Fruit fly (Drosophila melanogaster) whole organism, embryonic: ENCODE measurements around the gene CG8281.

Experiments used
- Asciz ChIP-seq: fragments of 200-800 bp; sonication (Bioruptor generic); optimal IDR thresholded peaks from 2 replicates; lab custom pipeline; 2017; ENCODE audit warnings: missing biosample characterization, mild to moderate bottlenecking, missing genetic modification characterization, missing genetic modification reagents
- B-H1 ChIP-seq: fragments of 200-800 bp; sonication (Bioruptor generic); IDR thresholded peaks from 3 replicates; pipeline ENCODE4 v1.3.6; 2022; ENCODE audit warnings: missing biosample characterization, missing genetic modification characterization
- CG10366 ChIP-seq: fragments of 200-800 bp; sonication (Bioruptor generic); IDR thresholded peaks from 2 replicates; pipeline ENCODE4 v1.3.6; 2022; ENCODE audit warnings: missing biosample characterization, missing genetic modification characterization
- CG11398 ChIP-seq: fragments of 200-800 bp; sonication (Bioruptor generic); optimal IDR thresholded peaks from 2 replicates; lab custom pipeline; 2016; ENCODE audit warnings: missing biosample characterization, missing genetic modification characterization
- CG11695 ChIP-seq: fragments of 200-800 bp; sonication (Bioruptor generic); IDR thresholded peaks from 3 replicates; pipeline ENCODE4 v1.3.6; 2022; ENCODE audit warnings: missing biosample characterization, missing genetic modification characterization
- CG12071 ChIP-seq: fragments of 200-800 bp; sonication (Bioruptor generic); optimal IDR thresholded peaks from 3 replicates; lab custom pipeline; 2018; ENCODE audit warnings: missing biosample characterization, mild to moderate bottlenecking, missing genetic modification characterization
- CG1233 ChIP-seq: fragments of 200-800 bp; sonication (Bioruptor generic); optimal IDR thresholded peaks from 4 replicates; lab custom pipeline; 2018; ENCODE audit warnings: missing biosample characterization, mild to moderate bottlenecking, missing genetic modification characterization
- CG13123 ChIP-seq: fragments of 200-800 bp; sonication (Bioruptor generic); optimal IDR thresholded peaks from 2 replicates; lab custom pipeline; 2016; ENCODE audit warnings: missing biosample characterization, missing genetic modification characterization
- CG15011 ChIP-seq: fragments of 200-800 bp; sonication (Bioruptor generic); optimal IDR thresholded peaks from 3 replicates; lab custom pipeline; 2018; ENCODE audit warnings: missing biosample characterization, mild to moderate bottlenecking, missing genetic modification characterization
- CG17361 ChIP-seq: fragments of 200-800 bp; sonication (Bioruptor generic); IDR thresholded peaks from 3 replicates; pipeline ENCODE4 v1.3.6; 2022; ENCODE audit warnings: missing biosample characterization, missing genetic modification characterization
- CG17385 ChIP-seq: fragments of 200-800 bp; sonication (Bioruptor generic); optimal IDR thresholded peaks from 3 replicates; lab custom pipeline; 2018; ENCODE audit warnings: missing biosample characterization, mild to moderate bottlenecking, missing genetic modification characterization
- CG18011 ChIP-seq: fragments of 200-800 bp; sonication (Bioruptor generic); optimal IDR thresholded peaks from 2 replicates; lab custom pipeline; 2017; ENCODE audit warnings: missing biosample characterization, missing genetic modification characterization, mild to moderate bottlenecking, moderate library complexity, missing genotype
- CG18599 ChIP-seq: fragments of 200-800 bp; sonication (Bioruptor generic); optimal IDR thresholded peaks from 3 replicates; lab custom pipeline; 2017; ENCODE audit warnings: missing biosample characterization, missing genetic modification characterization, mild to moderate bottlenecking, moderate library complexity, missing genetic modification reagents
- CG2116 ChIP-seq: fragments of 200-800 bp; sonication (Bioruptor generic); optimal IDR thresholded peaks from 3 replicates; lab custom pipeline; 2018; ENCODE audit warnings: missing biosample characterization, mild to moderate bottlenecking, missing genetic modification characterization
- CG3163 ChIP-seq: fragments of 200-800 bp; sonication (Bioruptor generic); optimal IDR thresholded peaks from 3 replicates; lab custom pipeline; 2016; ENCODE audit warnings: missing biosample characterization, missing genetic modification characterization
- CG32772 ChIP-seq: fragments of 200-800 bp; sonication (Bioruptor generic); IDR thresholded peaks from 2 replicates; pipeline ENCODE4 v1.3.6; 2022; ENCODE audit warnings: missing biosample characterization, missing genetic modification characterization
- CG34376 ChIP-seq: fragments of 200-800 bp; sonication (Bioruptor generic); optimal IDR thresholded peaks from 2 replicates; lab custom pipeline; 2018; ENCODE audit warnings: missing biosample characterization, mild to moderate bottlenecking, missing genetic modification characterization
- CG4820 ChIP-seq: fragments of 200-800 bp; sonication (Bioruptor generic); optimal IDR thresholded peaks from 3 replicates; lab custom pipeline; 2016; ENCODE audit warnings: missing biosample characterization, missing genetic modification characterization
- CG5180 ChIP-seq: fragments of 200-800 bp; sonication (Bioruptor generic); optimal IDR thresholded peaks from 3 replicates; lab custom pipeline; 2017; ENCODE audit warnings: missing biosample characterization, missing genetic modification characterization, mild to moderate bottlenecking, moderate library complexity, missing genetic modification reagents
- CG6791 ChIP-seq: fragments of 200-800 bp; sonication (Bioruptor generic); IDR thresholded peaks from 3 replicates; pipeline ENCODE4 v1.3.6; 2022; ENCODE audit warnings: missing biosample characterization, missing genetic modification characterization; ENCODE audit not compliant: partially characterized antibody
- CG8281 ChIP-seq: fragments of 200-800 bp; sonication (Bioruptor generic); optimal IDR thresholded peaks from 2 replicates; lab custom pipeline; 2018; ENCODE audit warnings: missing biosample characterization, mild to moderate bottlenecking, missing genetic modification characterization, moderate library complexity
- CG8765 ChIP-seq: fragments of 200-800 bp; sonication (Bioruptor generic); IDR thresholded peaks from 2 replicates; pipeline ENCODE4 v1.3.6; 2022; ENCODE audit warnings: missing biosample characterization, missing genetic modification characterization
- CG9797 ChIP-seq: fragments of 200-800 bp; sonication (Bioruptor generic); optimal IDR thresholded peaks from 3 replicates; lab custom pipeline; 2018; ENCODE audit warnings: missing biosample characterization, mild to moderate bottlenecking, missing genetic modification characterization
- CoRest ChIP-seq: fragments of 200-800 bp; sonication (Bioruptor generic); optimal IDR thresholded peaks from 3 replicates; lab custom pipeline; 2018; ENCODE audit warnings: missing biosample characterization, mild to moderate bottlenecking, missing genetic modification characterization, moderate library complexity
- Dll ChIP-seq: fragments of 200-800 bp; sonication (Bioruptor generic); IDR thresholded peaks from 4 replicates; pipeline ENCODE4 v1.3.6; 2022; ENCODE audit warnings: missing biosample characterization, missing genetic modification characterization; ENCODE audit not compliant: partially characterized antibody
- Doc2 ChIP-seq: fragments of 200-800 bp; sonication (Bioruptor generic); IDR thresholded peaks from 2 replicates; pipeline ENCODE4 v1.3.6; 2022; ENCODE audit warnings: missing biosample characterization, missing genetic modification characterization
- Eip74EF ChIP-seq, 2 experiments: fragments of 200-800 bp in 1 of 2; fragments of >200 bp in 1 of 2; sonication (Bioruptor generic) in 1 of 2; optimal IDR thresholded peaks; 2 replicates each; lab custom pipeline; 2017 to 2019; ENCODE audit warnings: missing biosample characterization in 2 of 2, missing genetic modification characterization in 2 of 2, mild to moderate bottlenecking in 1 of 2, moderate library complexity in 1 of 2
- Ets65A ChIP-seq: fragments of 200-800 bp; sonication (Bioruptor generic); peaks from one replicate; lab custom pipeline; 2016; ENCODE audit warnings: missing biosample characterization, missing genetic modification characterization
- Ets97D ChIP-seq: fragments of 200-800 bp; sonication (Bioruptor generic); optimal IDR thresholded peaks from 3 replicates; lab custom pipeline; 2016; ENCODE audit warnings: missing biosample characterization, missing genetic modification characterization
- H15 ChIP-seq: fragments of 200-800 bp; sonication (Bioruptor generic); IDR thresholded peaks from 3 replicates; pipeline ENCODE4 v1.3.6; 2022; ENCODE audit warnings: missing biosample characterization, missing genetic modification characterization
- HLH54F ChIP-seq: fragments of 200-800 bp; sonication (Bioruptor generic); optimal IDR thresholded peaks from 3 replicates; lab custom pipeline; 2016; ENCODE audit warnings: missing biosample characterization, missing genetic modification characterization
- HLHmδ ChIP-seq: fragments of 200-800 bp; sonication (Bioruptor generic); optimal IDR thresholded peaks from 2 replicates; lab custom pipeline; 2018; ENCODE audit warnings: missing biosample characterization, mild to moderate bottlenecking, missing genetic modification characterization, moderate library complexity
- Hmx ChIP-seq: fragments of 200-800 bp; sonication (Bioruptor generic); optimal IDR thresholded peaks from 2 replicates; lab custom pipeline; 2016; ENCODE audit warnings: missing biosample characterization, missing genetic modification characterization
- Meics ChIP-seq: fragments of 200-800 bp; sonication (Bioruptor generic); optimal IDR thresholded peaks from 2 replicates; lab custom pipeline; 2017; ENCODE audit warnings: missing biosample characterization, mild to moderate bottlenecking, missing genetic modification characterization
- NFAT ChIP-seq: fragments of 200-800 bp; sonication (Bioruptor generic); IDR thresholded peaks from 2 replicates; pipeline ENCODE4 v1.3.6; 2022; ENCODE audit warnings: missing biosample characterization, missing genetic modification characterization
- Sry-β ChIP-seq: fragments of 200-800 bp; sonication (Bioruptor generic); optimal IDR thresholded peaks from 2 replicates; lab custom pipeline; 2018; ENCODE audit warnings: missing biosample characterization, mild to moderate bottlenecking, missing genetic modification characterization, moderate library complexity
- al ChIP-seq: fragments of 200-800 bp; sonication (Bioruptor generic); IDR thresholded peaks from 2 replicates; pipeline ENCODE4 v1.3.6; 2022; ENCODE audit warnings: missing biosample characterization, missing genetic modification characterization
- bcd ChIP-seq: fragments of 200-800 bp; sonication (Bioruptor generic); optimal IDR thresholded peaks from 2 replicates; lab custom pipeline; 2017; ENCODE audit warnings: missing biosample characterization, mild to moderate bottlenecking, missing genetic modification characterization
- bowl ChIP-seq: fragments of 200-800 bp; sonication (Bioruptor generic); IDR thresholded peaks from 2 replicates; pipeline ENCODE4 v1.3.6; 2022; ENCODE audit warnings: missing biosample characterization, missing genetic modification characterization
- dimm ChIP-seq: fragments of 200-800 bp; sonication (Bioruptor generic); IDR thresholded peaks from 2 replicates; pipeline ENCODE4 v1.3.6; 2022; ENCODE audit warnings: missing biosample characterization, missing genetic modification characterization
- disco-r ChIP-seq: fragments of 200-800 bp; sonication (Bioruptor generic); optimal IDR thresholded peaks from 2 replicates; lab custom pipeline; 2016; ENCODE audit warnings: missing biosample characterization, missing genetic modification characterization
- gro ChIP-seq: fragments of 200-800 bp; sonication (Bioruptor generic); optimal IDR thresholded peaks from 2 replicates; lab custom pipeline; 2016; ENCODE audit warnings: missing biosample characterization, missing genetic modification characterization
- ham ChIP-seq: fragments of 200-800 bp; sonication (Bioruptor generic); IDR thresholded peaks from 2 replicates; pipeline ENCODE4 v1.3.6; 2022; ENCODE audit warnings: missing biosample characterization, missing genetic modification characterization
- kay ChIP-seq: fragments of 200-800 bp; sonication (Bioruptor generic); optimal IDR thresholded peaks from 2 replicates; lab custom pipeline; 2016; ENCODE audit warnings: missing biosample characterization, missing genetic modification characterization
- lilli ChIP-seq: fragments of 200-800 bp; sonication (Bioruptor generic); optimal IDR thresholded peaks from 3 replicates; lab custom pipeline; 2016; ENCODE audit warnings: missing biosample characterization, missing genetic modification characterization
- luna ChIP-seq: fragments of 200-800 bp; sonication (Bioruptor generic); optimal IDR thresholded peaks from 2 replicates; lab custom pipeline; 2016; ENCODE audit warnings: missing biosample characterization, missing genetic modification characterization
- nerfin-1 ChIP-seq: fragments of 200-800 bp; sonication (Bioruptor generic); optimal IDR thresholded peaks from 3 replicates; lab custom pipeline; 2019; ENCODE audit warnings: missing biosample characterization, mild to moderate bottlenecking, missing genetic modification characterization, moderate library complexity
- pan ChIP-seq, 4 experiments: fragments of >200 bp in 3 of 4; fragments of 200-800 bp in 1 of 4; sonication (Bioruptor generic) in 1 of 4; optimal IDR thresholded peaks in 3 of 4; IDR thresholded peaks in 1 of 4; 2 replicates each; pipeline versions ENCODE4 v1.3.6 to Lab custom; 2017 to 2022; ENCODE audit warnings: missing biosample characterization in 2 of 4, missing genetic modification characterization in 2 of 4, mixed read lengths in 1 of 4
- pb ChIP-seq: fragments of 200-800 bp; sonication (Bioruptor generic); optimal IDR thresholded peaks from 3 replicates; lab custom pipeline; 2016; ENCODE audit warnings: missing biosample characterization, missing genetic modification characterization
- seq ChIP-seq: fragments of 200-800 bp; sonication (Bioruptor generic); IDR thresholded peaks from 2 replicates; pipeline ENCODE4 v1.3.6; 2022; ENCODE audit warnings: missing biosample characterization, missing genetic modification characterization
- zfh1 ChIP-seq: fragments of 200-800 bp; sonication (Bioruptor generic); IDR thresholded peaks from 3 replicates; pipeline ENCODE4 v1.3.6; 2022; ENCODE audit warnings: missing biosample characterization, missing genetic modification characterization

CG8281 gene

DNA sequence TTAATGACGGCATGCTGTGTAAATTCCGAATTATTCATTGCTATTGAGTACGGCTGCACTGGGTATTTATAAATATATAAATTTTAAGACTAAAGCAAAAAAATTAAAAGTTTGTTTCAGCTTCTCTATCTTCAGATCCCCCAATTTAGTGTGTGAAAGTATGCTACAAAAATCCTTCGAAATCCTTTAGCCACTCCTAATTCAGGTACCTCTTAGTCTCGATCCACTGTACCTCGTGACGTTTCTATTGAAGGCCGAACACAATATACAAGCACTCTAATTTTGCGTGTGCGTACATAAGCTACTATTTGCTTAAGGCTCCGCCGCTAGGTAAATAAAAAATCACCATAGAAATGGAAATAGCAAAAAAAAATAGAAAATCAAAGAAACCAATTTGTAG lies 45.7 kb upstream of the CG8281 start (continued):
- peak; percentile 53 for TF ChIP-seq CG15011 (GFP tag; lab: Kevin White, UChicago)
- TF ChIP-seq bcd = no peak
- no peak for TF ChIP-seq CG18011 (GFP tag; lab: Kevin White, UChicago)
- TF ChIP-seq CG5180 (GFP tag; lab: Kevin White, UChicago) = no peak
- TF ChIP-seq seq (GFP tag; lab: Robert Waterston, UW) = no peak; the same call in 1 of the 2 replicates
- peak; percentile 43; the same call in 1 of the 3 replicates for TF ChIP-seq CG11695 (GFP tag; lab: Robert Waterston, UW)
- TF ChIP-seq CG17361 (GFP tag; lab: Robert Waterston, UW) = no peak
- TF ChIP-seq Dll (GFP tag; lab: Robert Waterston, UW) = no peak
- no peak for TF ChIP-seq CG4820 (GFP tag; lab: Kevin White, UChicago)
- peak; percentile 72 for TF ChIP-seq Meics
- TF ChIP-seq nerfin-1 = no peak
- TF ChIP-seq CG6791 (GFP tag; lab: Robert Waterston, UW) = no peak
- TF ChIP-seq CoRest (tag; lab: Kevin White, UChicago) = peak; percentile 12
- TF ChIP-seq ham (GFP tag; lab: Robert Waterston, UW) = no peak
- no peak for TF ChIP-seq Hmx (GFP tag; lab: Kevin White, UChicago)
- TF ChIP-seq CG10366 (GFP tag; lab: Robert Waterston, UW) = peak; percentile 34; the same call in 1 of the 2 replicates
- TF ChIP-seq HLHmδ (GFP tag; lab: Kevin White, UChicago) = no peak
- TF ChIP-seq CG8765 (GFP tag; lab: Robert Waterston, UW) = no peak
- no peak for TF ChIP-seq Doc2
- no peak for TF ChIP-seq B-H1
- no peak for TF ChIP-seq CG13123 (GFP tag; lab: Kevin White, UChicago)
- TF ChIP-seq CG1233 = no peak
- no peak for TF ChIP-seq H15 (GFP tag; lab: Robert Waterston, UW)
- TF ChIP-seq CG17385 = peak; percentile 7
- no peak for TF ChIP-seq CG12071
- 0 out of 2 replicates have a peak, but pooled peaks have one; percentile 27 for TF ChIP-seq al (GFP tag; lab: Robert Waterston, UW)
- no peak for TF ChIP-seq kay
- no peak for TF ChIP-seq gro (GFP tag; lab: Kevin White, UChicago)
- no peak for TF ChIP-seq CG3163 (GFP tag; lab: Kevin White, UChicago)
- TF ChIP-seq Ets65A (GFP tag; lab: Kevin White, UChicago) = no peak
- no peak for TF ChIP-seq CG11398 (GFP tag; lab: Kevin White, UChicago)
- TF ChIP-seq CG34376 = no peak
- TF ChIP-seq Eip74EF (GFP tag; optimal IDR thresholded peaks at IDR 0.05; lab: Kevin White, UChicago) = no peak
- TF ChIP-seq Sry-β (GFP tag; lab: Kevin White, UChicago) = no peak
- TF ChIP-seq CG8281 (tag; lab: Kevin White, UChicago) = no peak
- TF ChIP-seq lilli = peak; percentile 26
- TF ChIP-seq CG32772 (GFP tag; lab: Robert Waterston, UW) = 0 out of 2 replicates have a peak, but pooled peaks have one; percentile 18
- TF ChIP-seq CG18599 (GFP tag; lab: Kevin White, UChicago) = peak; percentile 65
- no peak for TF ChIP-seq Ets97D (GFP tag; lab: Kevin White, UChicago)
- no peak for TF ChIP-seq disco-r (GFP tag; lab: Kevin White, UChicago)
- TF ChIP-seq CG2116 (GFP tag; lab: Kevin White, UChicago) = no peak
- TF ChIP-seq luna (GFP tag; lab: Kevin White, UChicago) = no peak
- no peak for TF ChIP-seq zfh1 (GFP tag; lab: Robert Waterston, UW)
- TF ChIP-seq HLH54F (GFP tag; lab: Kevin White, UChicago) = no peak
- no peak for TF ChIP-seq dimm
- peak; percentile 45 for TF ChIP-seq NFAT (GFP tag; lab: Robert Waterston, UW)
- TF ChIP-seq bowl (GFP tag; lab: Robert Waterston, UW) = no peak
- TF ChIP-seq pan (optimal IDR thresholded peaks at IDR 0.05; lab: Kevin White, UChicago) = no peak
- TF ChIP-seq pan (GFP tag; optimal IDR thresholded peaks at IDR 0.05 in 1 of 2, IDR thresholded peaks at IDR 0.05 in 1 of 2) = peak in 1 of 2 experiments; percentile 11
- TF ChIP-seq pb (GFP tag; lab: Kevin White, UChicago) = no peak
- TF ChIP-seq Asciz (GFP tag; lab: Kevin White, UChicago) = peak; percentile 35
- no peak for TF ChIP-seq CG9797 (GFP tag; lab: Kevin White, UChicago)
